ENCODE assay signal across 4 fruit fly cellular contexts in genomic region chr3L:12073076-12073475, dm6.
TF ChIP-seq lines count a peak whose summit lies in the region.

No protein-coding gene starts in this region.

- no peak for TF ChIP-seq CTCF in whole organism, embryonic (GFP tag; optimal IDR thresholded peaks at IDR 0.05; lab: Kevin White, UChicago)

TF ChIP-seq in whole organism, embryonic, 481 proteins besides CTCF, POLR2A, EP300 and RAD21 (continues in another document):
- peak; percentile 36 for TF ChIP-seq gem (tag; optimal IDR thresholded peaks at IDR 0.05; lab: Kevin White, UChicago)
- no peak for TF ChIP-seq dpn (GFP tag; optimal IDR thresholded peaks at IDR 0.05; lab: Kevin White, UChicago)
- TF ChIP-seq Sry-β (GFP tag; optimal IDR thresholded peaks at IDR 0.05; lab: Kevin White, UChicago), result no peak
- TF ChIP-seq grau (tag; optimal IDR thresholded peaks at IDR 0.05; lab: Kevin White, UChicago), result peak; percentile 2
- 0 out of 2 replicates have a peak, but pooled peaks have one; percentile 16 for TF ChIP-seq stc (GFP tag; IDR thresholded peaks at IDR 0.05; lab: Robert Waterston, UW)
- no peak for TF ChIP-seq fd102C (GFP tag; optimal IDR thresholded peaks at IDR 0.05; lab: Kevin White, UChicago)
- peak; percentile 13; the same call in 1 of the 2 replicates for TF ChIP-seq Ada2b (GFP tag; IDR thresholded peaks at IDR 0.05; lab: Robert Waterston, UW)
- TF ChIP-seq Sox102F (GFP tag; optimal IDR thresholded peaks at IDR 0.05; lab: Kevin White, UChicago), result peak; percentile 33
- TF ChIP-seq CG1603 (tag; optimal IDR thresholded peaks at IDR 0.05; lab: Kevin White, UChicago), result peak; percentile 10
- TF ChIP-seq prd (optimal IDR thresholded peaks at IDR 0.05; lab: Kevin White, UChicago), result no peak
- peak; percentile 46; the same call in 2 of the 3 replicates for TF ChIP-seq prd (GFP tag; IDR thresholded peaks at IDR 0.05; lab: Robert Waterston, UW)
- TF ChIP-seq Drgx (GFP tag; IDR thresholded peaks at IDR 0.05; lab: Robert Waterston, UW), result peak; percentile 81
- TF ChIP-seq CG30403 (GFP tag; optimal IDR thresholded peaks at IDR 0.05; lab: Kevin White, UChicago), result no peak
- peak; percentile 22; the same call in 1 of the 2 replicates for TF ChIP-seq sisA (GFP tag; IDR thresholded peaks at IDR 0.05; lab: Robert Waterston, UW)
- TF ChIP-seq H2.0 (GFP tag; IDR thresholded peaks at IDR 0.05; lab: Robert Waterston, UW), result 0 out of 2 replicates have a peak, but pooled peaks have one; percentile 9
- peak; percentile 25; the same call in 1 of the 2 replicates for TF ChIP-seq Ptx1 (GFP tag; IDR thresholded peaks at IDR 0.05; lab: Robert Waterston, UW)
- peak; percentile 52; the same call in 1 of the 2 replicates for TF ChIP-seq Xrp1 (GFP tag; IDR thresholded peaks at IDR 0.05; lab: Robert Waterston, UW)
- 0 out of 2 replicates have a peak, but pooled peaks have one; percentile 27 for TF ChIP-seq CG14441 (GFP tag; IDR thresholded peaks at IDR 0.05; lab: Robert Waterston, UW)
- TF ChIP-seq dmrt99B (tag; optimal IDR thresholded peaks at IDR 0.05; lab: Kevin White, UChicago), result peak; percentile 6
- 0 out of 2 replicates have a peak, but pooled peaks have one; percentile 15 for TF ChIP-seq CG31441 (GFP tag; IDR thresholded peaks at IDR 0.05; lab: Robert Waterston, UW)

TF ChIP-seq in whole organism, prepupa, 60 proteins besides CTCF, POLR2A, EP300 and RAD21 (continues in another document):
- TF ChIP-seq CG3032 (tag; optimal IDR thresholded peaks at IDR 0.05; lab: Kevin White, UChicago), result no peak
- TF ChIP-seq Blimp-1 (GFP tag; optimal IDR thresholded peaks at IDR 0.05; lab: Kevin White, UChicago), result no peak
- peak; percentile 37 for TF ChIP-seq OdsH (GFP tag; optimal IDR thresholded peaks at IDR 0.05; lab: Kevin White, UChicago)
- peak; percentile 47 for TF ChIP-seq Sox102F (GFP tag; optimal IDR thresholded peaks at IDR 0.05; lab: Kevin White, UChicago)
- no peak for TF ChIP-seq Ets21C (GFP tag; optimal IDR thresholded peaks at IDR 0.05; lab: Kevin White, UChicago)
- no peak for TF ChIP-seq vri (GFP tag; optimal IDR thresholded peaks at IDR 0.05; lab: Kevin White, UChicago)
- TF ChIP-seq CG1621 (tag; optimal IDR thresholded peaks at IDR 0.05; lab: Kevin White, UChicago), result no peak
- TF ChIP-seq ss (GFP tag; optimal IDR thresholded peaks at IDR 0.05; lab: Kevin White, UChicago), result no peak
- peak; percentile 60 for TF ChIP-seq CG4318 (GFP tag; optimal IDR thresholded peaks at IDR 0.05; lab: Kevin White, UChicago)
- TF ChIP-seq CG16779 (tag; optimal IDR thresholded peaks at IDR 0.05; lab: Kevin White, UChicago), result no peak
- TF ChIP-seq CG11902 (GFP tag; optimal IDR thresholded peaks at IDR 0.05; lab: Kevin White, UChicago), result no peak
- no peak for TF ChIP-seq Eip93F (GFP tag; optimal IDR thresholded peaks at IDR 0.05; lab: Kevin White, UChicago)
- no peak for TF ChIP-seq Ets96B (tag; optimal IDR thresholded peaks at IDR 0.05; lab: Kevin White, UChicago)
- no peak for TF ChIP-seq dsx (GFP tag; optimal IDR thresholded peaks at IDR 0.05; lab: Kevin White, UChicago; ENCODE audit: poor library complexity, severe bottlenecking)
- TF ChIP-seq Sox15 (GFP tag; optimal IDR thresholded peaks at IDR 0.05; lab: Kevin White, UChicago), result no peak
- peak; percentile 27 for TF ChIP-seq Eip75B (GFP tag; optimal IDR thresholded peaks at IDR 0.05; lab: Kevin White, UChicago)
- TF ChIP-seq CG11294 (GFP tag; IDR thresholded peaks at IDR 0.05; lab: Robert Waterston, UW), result peak; percentile 58; the same call in 1 of the 2 replicates
- peak; percentile 51 for TF ChIP-seq Met (GFP tag; optimal IDR thresholded peaks at IDR 0.05; lab: Kevin White, UChicago)
- TF ChIP-seq Hr4 (GFP tag; optimal IDR thresholded peaks at IDR 0.05; lab: Kevin White, UChicago), result peak; percentile 79
- TF ChIP-seq eg (GFP tag; IDR thresholded peaks at IDR 0.05; lab: Robert Waterston, UW), result peak; percentile 85
- peak; percentile 38 for TF ChIP-seq acj6 (GFP tag; optimal IDR thresholded peaks at IDR 0.05; lab: Kevin White, UChicago)
- peak; percentile 12 for TF ChIP-seq lz (GFP tag; optimal IDR thresholded peaks at IDR 0.05; lab: Kevin White, UChicago)
- TF ChIP-seq net (GFP tag; optimal IDR thresholded peaks at IDR 0.05; lab: Kevin White, UChicago), result no peak
- peak; percentile 47 for TF ChIP-seq achi (GFP tag; optimal IDR thresholded peaks at IDR 0.05; lab: Kevin White, UChicago)

TF ChIP-seq in whole organism, pupa, 21 proteins besides CTCF, POLR2A, EP300 and RAD21:
- peak; percentile 1 for TF ChIP-seq CG17806 (tag; optimal IDR thresholded peaks at IDR 0.05; lab: Kevin White, UChicago)
- TF ChIP-seq CG10348 (GFP tag; IDR thresholded peaks at IDR 0.05; lab: Robert Waterston, UW), result no peak
- no peak for TF ChIP-seq CG8159 (tag; optimal IDR thresholded peaks at IDR 0.05; lab: Kevin White, UChicago)
- peak; percentile 80 for TF ChIP-seq CG14655 (GFP tag; optimal IDR thresholded peaks at IDR 0.05; lab: Kevin White, UChicago)
- TF ChIP-seq rn (GFP tag; IDR thresholded peaks at IDR 0.05; lab: Robert Waterston, UW), result no peak
- peak; percentile 75 for TF ChIP-seq Ets98B (GFP tag; IDR thresholded peaks at IDR 0.05; lab: Robert Waterston, UW)
- TF ChIP-seq Pif1A (GFP tag; optimal IDR thresholded peaks at IDR 0.05; lab: Kevin White, UChicago), result peak; percentile 46
- TF ChIP-seq Pif1B (GFP tag; optimal IDR thresholded peaks at IDR 0.05; lab: Kevin White, UChicago), result peak; percentile 30
- peak; percentile 79 for TF ChIP-seq fd96Ca (GFP tag; IDR thresholded peaks at IDR 0.05; lab: Robert Waterston, UW)
- peak; percentile 4 for TF ChIP-seq CG9948 (tag; optimal IDR thresholded peaks at IDR 0.05; lab: Kevin White, UChicago)
- no peak for TF ChIP-seq EcR (GFP tag; optimal IDR thresholded peaks at IDR 0.05; lab: Kevin White, UChicago)
- peak; percentile 71 for TF ChIP-seq CG12605 (GFP tag; IDR thresholded peaks at IDR 0.05; lab: Robert Waterston, UW)
- peak; percentile 69; the same call in 2 of the 3 replicates for TF ChIP-seq CG4496 (GFP tag; IDR thresholded peaks at IDR 0.05; lab: Robert Waterston, UW)
- TF ChIP-seq CG34367 (tag; optimal IDR thresholded peaks at IDR 0.05; lab: Kevin White, UChicago), result no peak
- TF ChIP-seq CG8301 (tag; optimal IDR thresholded peaks at IDR 0.05; lab: Kevin White, UChicago), result peak; percentile 78
- no peak for TF ChIP-seq CG13204 (GFP tag; optimal IDR thresholded peaks at IDR 0.05; lab: Kevin White, UChicago)
- no peak for TF ChIP-seq Snoo (tag; optimal IDR thresholded peaks at IDR 0.05; lab: Kevin White, UChicago)
- TF ChIP-seq gl (tag; optimal IDR thresholded peaks at IDR 0.05; lab: Kevin White, UChicago), result no peak
- peak; percentile 72 for TF ChIP-seq CG32121 (GFP tag; IDR thresholded peaks at IDR 0.05; lab: Robert Waterston, UW)
- TF ChIP-seq D1 (tag; optimal IDR thresholded peaks at IDR 0.05; lab: Kevin White, UChicago), result no peak
- TF ChIP-seq CG15710 (tag; optimal IDR thresholded peaks at IDR 0.05; lab: Kevin White, UChicago), result no peak

TF ChIP-seq in whole organism, wandering third instar larva, 38 proteins besides CTCF, POLR2A, EP300 and RAD21:
- TF ChIP-seq Jra (GFP tag; optimal IDR thresholded peaks at IDR 0.05; lab: Kevin White, UChicago), result no peak
- peak; percentile 17 for TF ChIP-seq h (GFP tag; optimal IDR thresholded peaks at IDR 0.05; lab: Kevin White, UChicago)
TF ChIP-seq in whole organism, wandering third instar larva: peak in this region for 1.

Comparison
In these comparisons a context has a peak if more than half of its experiments do, and no peak if none do; other contexts are left out.
1. Of the 7 proteins assayed by ChIP-seq in both whole organism, embryonic and whole organism, prepupa: peak only in whole organism, embryonic: none; only in whole organism, prepupa: Gug and Hr39; in both: Sox102F; in neither: 4.